Worm (Caenorhabditis elegans) whole organism, L3 larva: ENCODE measurements around the gene H06H21.11.

Source experiments
- R02D3.7 ChIP-seq: fragments of 150-350 bp; optimal IDR thresholded peaks from 2 replicates; lab custom pipeline; 2014; ENCODE audit warnings: missing biosample characterization, missing genetic modification characterization
- ZK546.5 ChIP-seq: sonication (generic microtip); optimal IDR thresholded peaks from 2 replicates; lab custom pipeline; 2017; ENCODE audit warnings: missing biosample characterization, missing genetic modification characterization
- ceh-16 ChIP-seq: sonication (generic microtip); optimal IDR thresholded peaks from 2 replicates; lab custom pipeline; 2017; ENCODE audit warnings: missing biosample characterization, missing genetic modification characterization
- ceh-28 ChIP-seq: fragments of 150-350 bp; optimal IDR thresholded peaks from 2 replicates; lab custom pipeline; 2014; ENCODE audit warnings: missing biosample characterization, missing genetic modification reagents, missing genetic modification characterization
- ceh-9 ChIP-seq: sonication (generic microtip); optimal IDR thresholded peaks from 2 replicates; lab custom pipeline; 2018; ENCODE audit warnings: missing biosample characterization, missing genetic modification characterization
- daf-12 ChIP-seq: fragments of 150-350 bp; optimal IDR thresholded peaks from 2 replicates; lab custom pipeline; 2014; ENCODE audit warnings: missing biosample characterization, missing genetic modification reagents, missing genetic modification characterization
- egl-27 ChIP-seq: sonication (generic microtip); optimal IDR thresholded peaks from 4 replicates; lab custom pipeline; 2017; ENCODE audit warnings: missing biosample characterization, missing genetic modification reagents, missing genetic modification characterization
- egl-5 ChIP-seq: fragments of 150-350 bp; optimal IDR thresholded peaks from 2 replicates; lab custom pipeline; 2017; ENCODE audit warnings: missing biosample characterization, missing genetic modification reagents, missing genetic modification characterization, inconsistent platforms
- elt-1 ChIP-seq: fragments of 150-350 bp; optimal IDR thresholded peaks from 2 replicates; lab custom pipeline; 2014; ENCODE audit warnings: missing biosample characterization, missing genetic modification characterization
- elt-2 ChIP-seq: sonication (generic microtip); optimal IDR thresholded peaks from 2 replicates; lab custom pipeline; 2016; ENCODE audit warnings: missing genetic modification reagents, mild to moderate bottlenecking, missing genetic modification characterization, missing compliant biosample characterization
- eor-1 ChIP-seq, 2 experiments: fragments of 150-350 bp; optimal IDR thresholded peaks; 2 replicates each; lab custom pipeline; 2014 to 2018; ENCODE audit warnings: missing biosample characterization in 2 of 2, missing genetic modification characterization in 2 of 2
- fkh-10 ChIP-seq: sonication (generic microtip); optimal IDR thresholded peaks from 2 replicates; lab custom pipeline; 2017; ENCODE audit warnings: missing biosample characterization, missing genetic modification reagents, missing genetic modification characterization
- fos-1 ChIP-seq: fragments of 150-350 bp; optimal IDR thresholded peaks from 2 replicates; lab custom pipeline; 2014; ENCODE audit warnings: missing biosample characterization, missing genetic modification characterization
- hmg-11 ChIP-seq: sonication (generic microtip); optimal IDR thresholded peaks from 2 replicates; lab custom pipeline; 2016; ENCODE audit warnings: missing genetic modification characterization, missing compliant biosample characterization
- jun-1 ChIP-seq: fragments of 150-350 bp; optimal IDR thresholded peaks from 2 replicates; lab custom pipeline; 2014; ENCODE audit warnings: missing biosample characterization, missing genetic modification reagents, missing genetic modification characterization
- lsy-12 ChIP-seq: sonication (generic microtip); optimal IDR thresholded peaks from 2 replicates; lab custom pipeline; 2016; ENCODE audit warnings: mild to moderate bottlenecking, missing genetic modification characterization, missing compliant biosample characterization
- mdl-1 ChIP-seq: fragments of 150-350 bp; optimal IDR thresholded peaks from 2 replicates; lab custom pipeline; 2014; ENCODE audit warnings: missing biosample characterization, missing genetic modification characterization
- mml-1 ChIP-seq: fragments of 150-350 bp; sonication (generic microtip); optimal IDR thresholded peaks from 3 replicates; lab custom pipeline; 2014; ENCODE audit warnings: missing biosample characterization, missing genetic modification characterization
- nfya-1 ChIP-seq: sonication (generic microtip); optimal IDR thresholded peaks from 2 replicates; lab custom pipeline; 2017; ENCODE audit warnings: missing genetic modification characterization, mild to moderate bottlenecking, missing compliant biosample characterization, antibody characterized with exemption, moderate library complexity; ENCODE audit not compliant: insufficient read depth
- nhr-11 ChIP-seq: fragments of 150-350 bp; optimal IDR thresholded peaks from 2 replicates; lab custom pipeline; 2014; ENCODE audit warnings: missing biosample characterization, missing genetic modification characterization
- nhr-12 ChIP-seq: fragments of 150-350 bp; optimal IDR thresholded peaks from 2 replicates; lab custom pipeline; 2014; ENCODE audit warnings: missing biosample characterization, missing genetic modification characterization
- nhr-23 ChIP-seq: fragments of 150-350 bp; optimal IDR thresholded peaks from 2 replicates; lab custom pipeline; 2014; ENCODE audit warnings: missing biosample characterization, missing genetic modification reagents, missing genetic modification characterization
- nhr-237 ChIP-seq: fragments of 150-350 bp; optimal IDR thresholded peaks from 2 replicates; lab custom pipeline; 2014; ENCODE audit warnings: missing biosample characterization, missing genetic modification characterization
- nhr-25 ChIP-seq: sonication (generic microtip); optimal IDR thresholded peaks from 2 replicates; lab custom pipeline; 2017; ENCODE audit warnings: missing biosample characterization, missing genetic modification characterization
- nhr-28 ChIP-seq: fragments of 150-350 bp; optimal IDR thresholded peaks from 2 replicates; lab custom pipeline; 2014; ENCODE audit warnings: missing biosample characterization, missing genetic modification characterization
- nhr-43 ChIP-seq: sonication (generic microtip); optimal IDR thresholded peaks from 2 replicates; lab custom pipeline; 2016; ENCODE audit warnings: mild to moderate bottlenecking, missing genetic modification characterization, missing compliant biosample characterization; ENCODE audit not compliant: poor library complexity, severe bottlenecking
- nhr-67 ChIP-seq: fragments of 150-350 bp; optimal IDR thresholded peaks from 2 replicates; lab custom pipeline; 2014; ENCODE audit warnings: missing biosample characterization, missing genetic modification characterization
- nhr-76 ChIP-seq: fragments of 150-350 bp; sonication (generic microtip); optimal IDR thresholded peaks from 5 replicates; lab custom pipeline; 2014; ENCODE audit warnings: missing biosample characterization, missing genetic modification characterization
- nhr-77 ChIP-seq: fragments of 150-350 bp; optimal IDR thresholded peaks from 2 replicates; lab custom pipeline; 2014; ENCODE audit warnings: missing biosample characterization, missing genetic modification characterization
- pha-4 ChIP-seq: fragments of 150-350 bp; optimal IDR thresholded peaks from 2 replicates; lab custom pipeline; 2014; ENCODE audit warnings: missing biosample characterization, missing genetic modification reagents, missing genetic modification characterization
- pqm-1 ChIP-seq: fragments of 150-350 bp; optimal IDR thresholded peaks from 2 replicates; lab custom pipeline; 2017; ENCODE audit warnings: missing biosample characterization, missing genetic modification characterization, inconsistent platforms
- sea-2 ChIP-seq: fragments of 150-350 bp; sonication (generic microtip); optimal IDR thresholded peaks from 4 replicates; lab custom pipeline; 2014; ENCODE audit warnings: missing biosample characterization, missing genetic modification reagents, missing genetic modification characterization
- skn-1 ChIP-seq: fragments of 150-350 bp; optimal IDR thresholded peaks from 2 replicates; lab custom pipeline; 2014; ENCODE audit warnings: missing biosample characterization, missing genetic modification characterization
- snpc-4 ChIP-seq: fragments of 150-350 bp; optimal IDR thresholded peaks from 2 replicates; lab custom pipeline; 2014; ENCODE audit warnings: missing biosample characterization, missing genetic modification characterization
- tbx-2 ChIP-seq: sonication (generic microtip); optimal IDR thresholded peaks from 2 replicates; lab custom pipeline; 2016; ENCODE audit warnings: mild to moderate bottlenecking, missing genetic modification characterization, missing compliant biosample characterization
- unc-62 ChIP-seq: fragments of 150-350 bp; sonication (generic microtip); optimal IDR thresholded peaks from 4 replicates; lab custom pipeline; 2014; ENCODE audit warnings: missing biosample characterization, missing genetic modification reagents, missing genetic modification characterization
- zag-1 ChIP-seq: fragments of 150-350 bp; optimal IDR thresholded peaks from 2 replicates; lab custom pipeline; 2014; ENCODE audit warnings: missing biosample characterization, missing genetic modification characterization
- ztf-11 ChIP-seq: fragments of 150-350 bp; optimal IDR thresholded peaks from 2 replicates; lab custom pipeline; 2014; ENCODE audit warnings: missing biosample characterization, missing genetic modification characterization

Gene H06H21.11

ce11 chrIV:4795111-4795510, 12.0 kb downstream of the H06H21.11 start:
- no peak for TF ChIP-seq zag-1 (tag; lab: Kevin White, UChicago)

ce11 chrIV:4789445-4789844, 17.7 kb downstream of the H06H21.11 start, which contains the start of gene R11E3.1:
TSS of gene R11E3.1 (plus strand) at chrIV:4789745.
- TF ChIP-seq nhr-25 (tag; lab: Kevin White, UChicago) (no peak), nhr-11 (no peak), ztf-11 (tag; lab: Kevin White, UChicago) (no peak), ceh-9 (tag; lab: Kevin White, UChicago) (no peak), elt-1 (tag; lab: Kevin White, UChicago) (no peak), pqm-1 (tag; lab: Kevin White, UChicago) (no peak), eor-1 (tag; optimal IDR thresholded peaks at IDR 0.05; lab: Kevin White, UChicago) (no peak), R02D3.7 (tag; lab: Kevin White, UChicago) (no peak), snpc-4 (no peak), daf-12 (tag; lab: Kevin White, UChicago) (no peak)

ce11 chrIV:4788332-4788731, 18.8 kb downstream of the H06H21.11 start, which contains the start of gene nhr-104:
TSS of gene nhr-104 (minus strand) at chrIV:4788692.
- TF ChIP-seq pqm-1 (tag; lab: Kevin White, UChicago), result peak; percentile 67
- TF ChIP-seq snpc-4, result no peak
- TF ChIP-seq elt-2 (tag; lab: Kevin White, UChicago), result peak; percentile 63
- TF ChIP-seq nhr-237 (tag; lab: Kevin White, UChicago), result no peak
- TF ChIP-seq nhr-77 (tag; lab: Kevin White, UChicago), result no peak
- TF ChIP-seq nfya-1 (tag; lab: Kevin White, UChicago), result peak; percentile 16
- no peak for TF ChIP-seq fos-1 (tag; lab: Kevin White, UChicago)
- peak; percentile 69 for TF ChIP-seq nhr-23 (tag; lab: Kevin White, UChicago)
- no peak for TF ChIP-seq ZK546.5 (tag; lab: Kevin White, UChicago)
- peak; percentile 39 for TF ChIP-seq jun-1 (tag; lab: Kevin White, UChicago)
- peak; percentile 59 for TF ChIP-seq nhr-25 (tag; lab: Kevin White, UChicago)
- no peak for TF ChIP-seq tbx-2 (tag; lab: Kevin White, UChicago)
- TF ChIP-seq nhr-11, result no peak
- TF ChIP-seq fkh-10 (GFP tag; lab: Kevin White, UChicago), result no peak
- peak; percentile 94 for TF ChIP-seq pha-4
- TF ChIP-seq mml-1 (tag; lab: Kevin White, UChicago), result no peak
- TF ChIP-seq elt-1 (tag; lab: Kevin White, UChicago), result no peak
- TF ChIP-seq ceh-16 (tag; lab: Kevin White, UChicago), result no peak
- peak; percentile 94 for TF ChIP-seq skn-1 (tag; lab: Kevin White, UChicago)
- no peak for TF ChIP-seq hmg-11 (tag; lab: Kevin White, UChicago)
- no peak for TF ChIP-seq nhr-12 (tag; lab: Kevin White, UChicago)
- TF ChIP-seq nhr-67 (tag; lab: Kevin White, UChicago), result no peak
- no peak for TF ChIP-seq unc-62 (GFP tag; lab: Kevin White, UChicago)
- no peak for TF ChIP-seq zag-1 (tag; lab: Kevin White, UChicago)
- TF ChIP-seq nhr-28 (tag; lab: Kevin White, UChicago), result no peak
- TF ChIP-seq ceh-28 (tag; lab: Kevin White, UChicago), result peak; percentile 66
- TF ChIP-seq nhr-43 (tag; lab: Kevin White, UChicago), result peak; percentile 36

ce11 chrIV:4781123-4781522, 26.0 kb downstream of the H06H21.11 start:
- peak; percentile 28 for TF ChIP-seq nfya-1 (tag; lab: Kevin White, UChicago)
- no peak for TF ChIP-seq nhr-67 (tag; lab: Kevin White, UChicago)
- TF ChIP-seq lsy-12, result no peak
- TF ChIP-seq hmg-11 (tag; lab: Kevin White, UChicago), result peak; percentile 76
- TF ChIP-seq pqm-1 (tag; lab: Kevin White, UChicago), result no peak

ce11 chrIV:4780129-4780528, 27.0 kb downstream of the H06H21.11 start, which contains the start of gene set-15:
TSS of gene set-15 (minus strand) at chrIV:4780229.
- TF ChIP-seq nhr-76 (tag; lab: Kevin White, UChicago) (no peak), egl-5 (tag; lab: Kevin White, UChicago) (no peak), egl-27 (no peak), nhr-67 (tag; lab: Kevin White, UChicago) (no peak), ceh-16 (tag; lab: Kevin White, UChicago) (no peak), fkh-10 (GFP tag; lab: Kevin White, UChicago) (no peak), nhr-77 (tag; lab: Kevin White, UChicago) (no peak), nhr-28 (tag; lab: Kevin White, UChicago) (no peak), ceh-9 (tag; lab: Kevin White, UChicago) (no peak), unc-62 (GFP tag; lab: Kevin White, UChicago) (no peak), jun-1 (tag; lab: Kevin White, UChicago) (no peak), mdl-1 (tag; lab: Kevin White, UChicago) (no peak), lsy-12 (no peak), ceh-28 (tag; lab: Kevin White, UChicago) (no peak), mml-1 (tag; lab: Kevin White, UChicago) (no peak), snpc-4 (no peak), sea-2 (no peak), nhr-12 (tag; lab: Kevin White, UChicago) (no peak)
- TF ChIP-seq, all 47 proteins: peak for 0
